Worm (Caenorhabditis elegans) whole organism, young adult: ENCODE data around the gene Y15E3A.5.

Source experiments
- F39B2.1 ChIP-seq: fragments of 200-800 bp; sonication (Bioruptor generic); IDR thresholded peaks from 2 replicates; pipeline ENCODE4 v1.3.6; 2022; ENCODE audit warnings: missing genetic modification reagents, missing genetic modification characterization, missing compliant biosample characterization
- unc-62 ChIP-seq: fragments of 150-350 bp; optimal IDR thresholded peaks from 2 replicates; lab custom pipeline; 2014; ENCODE audit warnings: missing biosample characterization, missing genetic modification reagents, missing genetic modification characterization

DNA sequence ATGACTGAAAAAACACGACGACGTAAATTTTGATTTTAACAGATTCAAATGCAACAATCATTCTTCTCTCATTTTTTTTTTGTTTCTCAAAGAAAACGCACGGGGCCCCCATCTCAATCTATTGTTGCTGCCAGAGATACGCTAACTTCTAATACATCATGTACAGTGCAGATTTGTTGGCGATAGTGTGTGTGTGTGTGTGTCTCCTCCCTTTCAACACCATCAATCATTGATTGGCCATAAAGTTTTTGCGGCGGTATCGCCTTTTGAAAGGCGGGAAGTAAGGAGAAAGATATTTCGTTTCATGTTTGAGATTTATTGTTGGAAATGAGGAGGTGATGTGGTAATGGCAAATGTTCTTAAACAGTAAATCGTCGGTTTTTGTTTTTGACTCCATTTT is 13.1 kb upstream of the Y15E3A.5 start:
- TF ChIP-seq unc-62 (GFP tag; lab: Kevin White, UChicago), result no peak
- no peak for TF ChIP-seq F39B2.1 (GFP tag; lab: Robert Waterston, UW)
